Worm (Caenorhabditis elegans) whole organism, mixed stage, embryonic: ENCODE data around the gene str-153.

Source experiments
- ceh-43 ChIP-seq: fragments of 200-800 bp; sonication (Bioruptor generic); optimal IDR thresholded peaks from 2 replicates; lab custom pipeline; 2018; ENCODE audit warnings: mild to moderate bottlenecking, missing genetic modification characterization, moderate library complexity, missing compliant biosample characterization
- mab-5 ChIP-seq: fragments of 150-350 bp; optimal IDR thresholded peaks from 2 replicates; lab custom pipeline; 2014; ENCODE audit warnings: missing biosample characterization, missing genetic modification characterization
- nhr-237 ChIP-seq: fragments of 150-350 bp; optimal IDR thresholded peaks from 2 replicates; lab custom pipeline; 2014; ENCODE audit warnings: missing biosample characterization, missing genetic modification characterization
- nhr-28 ChIP-seq: fragments of 150-350 bp; optimal IDR thresholded peaks from 2 replicates; lab custom pipeline; 2014; ENCODE audit warnings: missing biosample characterization, missing genetic modification characterization
- pha-4 ChIP-seq: fragments of 150-350 bp; optimal IDR thresholded peaks from 2 replicates; lab custom pipeline; 2018; ENCODE audit warnings: missing biosample characterization, missing genetic modification reagents, missing genetic modification characterization
- unc-39 ChIP-seq: fragments of 150-350 bp; optimal IDR thresholded peaks from 2 replicates; lab custom pipeline; 2014; ENCODE audit warnings: missing biosample characterization, missing genetic modification characterization

- TF ChIP-seq mab-5 (tag; lab: Kevin White, UChicago): no peak
- TF ChIP-seq nhr-237 (tag; lab: Kevin White, UChicago): no peak
- no peak for TF ChIP-seq unc-39 (tag; lab: Kevin White, UChicago)
- TF ChIP-seq ceh-43 (GFP tag; lab: Kevin White, UChicago): no peak
- TF ChIP-seq pha-4 (tag; lab: Kevin White, UChicago): no peak
- TF ChIP-seq nhr-28 (tag; lab: Kevin White, UChicago): no peak
Observed at ce11 chrIV:4977176-4977693, 43.0 kb downstream of the str-153 start, which contains the start of gene E03H12.5.
